Worm (Caenorhabditis elegans) whole organism, L2 larva: Measurements from ENCODE around the gene Y43F8B.20.

ENCODE experiments used
- C34F6.9 ChIP-seq: fragments of 150-350 bp; optimal IDR thresholded peaks from 2 replicates; lab custom pipeline; 2014; ENCODE audit warnings: missing biosample characterization, missing genetic modification characterization
- F13H6.1 ChIP-seq: sonication (generic microtip); optimal IDR thresholded peaks from 2 replicates; lab custom pipeline; 2016; ENCODE audit warnings: missing genetic modification characterization, missing compliant biosample characterization
- R02D3.7 ChIP-seq: fragments of 150-350 bp; optimal IDR thresholded peaks from 2 replicates; lab custom pipeline; 2014; ENCODE audit warnings: missing biosample characterization, missing genetic modification characterization
- Y55F3AM.14 ChIP-seq: fragments of 200-800 bp; sonication (Bioruptor generic); optimal IDR thresholded peaks from 2 replicates; lab custom pipeline; 2018; ENCODE audit warnings: mild to moderate bottlenecking, missing genetic modification characterization, missing compliant biosample characterization
- ZK546.5 ChIP-seq: sonication (generic microtip); optimal IDR thresholded peaks from 2 replicates; lab custom pipeline; 2017; ENCODE audit warnings: missing biosample characterization, missing genetic modification characterization
- alr-1 ChIP-seq: fragments of 150-350 bp; optimal IDR thresholded peaks from 2 replicates; lab custom pipeline; 2014; ENCODE audit warnings: missing biosample characterization, missing genetic modification characterization
- aly-2 ChIP-seq: fragments of 150-350 bp; optimal IDR thresholded peaks from 2 replicates; lab custom pipeline; 2014; ENCODE audit warnings: missing biosample characterization, missing genetic modification characterization
- ama-1 ChIP-seq: fragments of 150-350 bp; optimal IDR thresholded peaks from 2 replicates; lab custom pipeline; 2018; ENCODE audit warnings: inconsistent platforms
- blmp-1 ChIP-seq: sonication (generic microtip); optimal IDR thresholded peaks from 2 replicates; lab custom pipeline; 2017; ENCODE audit warnings: missing genetic modification characterization, mild to moderate bottlenecking, missing compliant biosample characterization, antibody characterized with exemption, moderate library complexity; ENCODE audit not compliant: insufficient read depth
- ceh-16 ChIP-seq: fragments of 150-350 bp; optimal IDR thresholded peaks from 2 replicates; lab custom pipeline; 2014; ENCODE audit warnings: missing biosample characterization, missing genetic modification characterization
- ceh-82 ChIP-seq: fragments of 150-350 bp; optimal IDR thresholded peaks from 2 replicates; lab custom pipeline; 2014; ENCODE audit warnings: missing biosample characterization, missing genetic modification characterization
- crh-2 ChIP-seq: sonication (generic microtip); optimal IDR thresholded peaks from 2 replicates; lab custom pipeline; 2017; ENCODE audit warnings: missing biosample characterization, missing genetic modification characterization
- dmd-4 ChIP-seq: sonication (generic microtip); optimal IDR thresholded peaks from 2 replicates; lab custom pipeline; 2017; ENCODE audit warnings: missing biosample characterization, missing genetic modification characterization
- egl-27 ChIP-seq: sonication (generic microtip); optimal IDR thresholded peaks from 3 replicates; lab custom pipeline; 2017; ENCODE audit warnings: missing biosample characterization, missing genetic modification reagents, missing genetic modification characterization
- elt-1 ChIP-seq: fragments of 150-350 bp; optimal IDR thresholded peaks from 2 replicates; lab custom pipeline; 2014; ENCODE audit warnings: missing biosample characterization, missing genetic modification characterization
- elt-3 ChIP-seq: sonication (generic microtip); optimal IDR thresholded peaks from 2 replicates; lab custom pipeline; 2017; ENCODE audit warnings: missing biosample characterization, missing genetic modification characterization
- fos-1 ChIP-seq: fragments of 150-350 bp; optimal IDR thresholded peaks from 2 replicates; lab custom pipeline; 2014; ENCODE audit warnings: missing biosample characterization, missing genetic modification characterization
- gmeb-1 ChIP-seq: fragments of 150-350 bp; optimal IDR thresholded peaks from 2 replicates; lab custom pipeline; 2014; ENCODE audit warnings: missing biosample characterization, missing genetic modification characterization
- lin-11 ChIP-seq: fragments of 150-350 bp; sonication (generic microtip); optimal IDR thresholded peaks from 2 replicates; lab custom pipeline; 2014; ENCODE audit warnings: missing biosample characterization, missing genetic modification characterization, inconsistent platforms, mixed read lengths
- lin-13 ChIP-seq: fragments of 150-350 bp; optimal IDR thresholded peaks from 2 replicates; lab custom pipeline; 2014; ENCODE audit warnings: missing biosample characterization, missing genetic modification reagents, missing genetic modification characterization
- lin-39 ChIP-seq: fragments of 150-350 bp; optimal IDR thresholded peaks from 2 replicates; lab custom pipeline; 2014; ENCODE audit warnings: missing biosample characterization, missing genetic modification reagents, missing genetic modification characterization
- lsy-2 ChIP-seq, 2 experiments: fragments of 150-350 bp in 1 of 2; sonication (generic microtip) in 1 of 2; optimal IDR thresholded peaks; 2 replicates each; lab custom pipeline; 2014 to 2017; ENCODE audit warnings: missing biosample characterization in 2 of 2, missing genetic modification characterization in 2 of 2
- mab-5 ChIP-seq: fragments of 150-350 bp; optimal IDR thresholded peaks from 2 replicates; lab custom pipeline; 2014; ENCODE audit warnings: missing biosample characterization, missing genetic modification characterization
- mbf-1 ChIP-seq: sonication (generic microtip); optimal IDR thresholded peaks from 2 replicates; lab custom pipeline; 2017; ENCODE audit warnings: missing biosample characterization, missing genetic modification characterization
- mdl-1 ChIP-seq, 2 experiments: fragments of 150-350 bp in 1 of 2; sonication (generic microtip) in 1 of 2; optimal IDR thresholded peaks; 2 replicates each; lab custom pipeline; 2017; ENCODE audit warnings: missing biosample characterization in 2 of 2, missing genetic modification characterization in 2 of 2
- nhr-10 ChIP-seq: sonication (generic microtip); optimal IDR thresholded peaks from 2 replicates; lab custom pipeline; 2017; ENCODE audit warnings: missing biosample characterization, missing genetic modification characterization
- nhr-11 ChIP-seq: fragments of 150-350 bp; optimal IDR thresholded peaks from 2 replicates; lab custom pipeline; 2014; ENCODE audit warnings: missing biosample characterization, missing genetic modification characterization
- nhr-12 ChIP-seq: fragments of 150-350 bp; optimal IDR thresholded peaks from 2 replicates; lab custom pipeline; 2014; ENCODE audit warnings: missing biosample characterization, missing genetic modification characterization
- nhr-129 ChIP-seq: fragments of 150-350 bp; optimal IDR thresholded peaks from 2 replicates; lab custom pipeline; 2014; ENCODE audit warnings: missing biosample characterization, missing genetic modification characterization
- nhr-21 ChIP-seq: fragments of 150-350 bp; optimal IDR thresholded peaks from 2 replicates; lab custom pipeline; 2014; ENCODE audit warnings: missing biosample characterization, missing genetic modification characterization
- nhr-23 ChIP-seq: fragments of 150-350 bp; optimal IDR thresholded peaks from 2 replicates; lab custom pipeline; 2014; ENCODE audit warnings: missing biosample characterization, missing genetic modification reagents, missing genetic modification characterization
- nhr-237 ChIP-seq: fragments of 150-350 bp; optimal IDR thresholded peaks from 2 replicates; lab custom pipeline; 2014; ENCODE audit warnings: missing biosample characterization, missing genetic modification characterization
- nhr-25 ChIP-seq: fragments of 150-350 bp; sonication (generic microtip); optimal IDR thresholded peaks from 3 replicates; lab custom pipeline; 2014; ENCODE audit warnings: missing biosample characterization, missing genetic modification characterization
- nhr-6 ChIP-seq: fragments of 150-350 bp; optimal IDR thresholded peaks from 2 replicates; lab custom pipeline; 2014; ENCODE audit warnings: missing biosample characterization, missing genetic modification characterization
- nhr-77 ChIP-seq: fragments of 150-350 bp; optimal IDR thresholded peaks from 2 replicates; lab custom pipeline; 2014; ENCODE audit warnings: missing biosample characterization, missing genetic modification characterization
- peb-1 ChIP-seq: fragments of 150-350 bp; optimal IDR thresholded peaks from 2 replicates; lab custom pipeline; 2014; ENCODE audit warnings: missing biosample characterization, missing genetic modification characterization
- sem-4 ChIP-seq: fragments of 150-350 bp; optimal IDR thresholded peaks from 2 replicates; lab custom pipeline; 2014; ENCODE audit warnings: missing biosample characterization, missing genetic modification reagents, missing genetic modification characterization
- skn-1 ChIP-seq: sonication (generic microtip); optimal IDR thresholded peaks from 2 replicates; lab custom pipeline; 2017; ENCODE audit warnings: missing biosample characterization, missing genetic modification characterization
- sma-3 ChIP-seq: sonication (generic microtip); optimal IDR thresholded peaks from 2 replicates; lab custom pipeline; 2016; ENCODE audit warnings: missing genetic modification reagents, missing genetic modification characterization, missing compliant biosample characterization
- sma-9 ChIP-seq, 2 experiments: fragments of 150-350 bp in 1 of 2; sonication (generic microtip) in 1 of 2; optimal IDR thresholded peaks; 2 replicates each; lab custom pipeline; 2014 to 2016; ENCODE audit warnings: missing genetic modification characterization in 2 of 2, mild to moderate bottlenecking in 1 of 2, missing biosample characterization in 1 of 2, missing compliant biosample characterization in 1 of 2, missing genetic modification reagents in 1 of 2, moderate library complexity in 1 of 2
- snpc-4 ChIP-seq: fragments of 150-350 bp; optimal IDR thresholded peaks from 2 replicates; lab custom pipeline; 2014; ENCODE audit warnings: missing biosample characterization, missing genetic modification characterization
- unc-39 ChIP-seq: fragments of 150-350 bp; optimal IDR thresholded peaks from 2 replicates; lab custom pipeline; 2014; ENCODE audit warnings: missing biosample characterization, missing genetic modification characterization
- unc-55 ChIP-seq: fragments of 150-350 bp; sonication (generic microtip); optimal IDR thresholded peaks from 3 replicates; lab custom pipeline; 2014; ENCODE audit warnings: missing biosample characterization, missing genetic modification reagents, missing genetic modification characterization
- unc-62 ChIP-seq: fragments of 150-350 bp; optimal IDR thresholded peaks from 2 replicates; lab custom pipeline; 2014; ENCODE audit warnings: missing biosample characterization, missing genetic modification reagents, missing genetic modification characterization
- zag-1 ChIP-seq: fragments of 150-350 bp; optimal IDR thresholded peaks from 2 replicates; lab custom pipeline; 2014; ENCODE audit warnings: missing biosample characterization, missing genetic modification characterization
- ztf-1 ChIP-seq: fragments of 200-800 bp; sonication (Bioruptor generic); conservative IDR thresholded peaks from 2 replicates; pipeline ENCODE4 v1.3.6; 2022; ENCODE audit warnings: missing genetic modification characterization, missing compliant biosample characterization
- ztf-11 ChIP-seq: sonication (generic microtip); optimal IDR thresholded peaks from 2 replicates; lab custom pipeline; 2017; ENCODE audit warnings: missing biosample characterization, missing genetic modification characterization
- ztf-4 ChIP-seq: fragments of 150-350 bp; optimal IDR thresholded peaks from 2 replicates; lab custom pipeline; 2014; ENCODE audit warnings: missing biosample characterization, missing genetic modification characterization

Y43F8B.20 gene

ce11 chrV:19533010-19533409 is 16.6 kb downstream of the Y43F8B.20 start, which contains the start of gene Y43F8B.2:
Y43F8B.2 (minus strand) TSS chrV:19533110.
- TF ChIP-seq zag-1 (tag; lab: Kevin White, UChicago) (no peak), peb-1 (no peak), blmp-1 (tag; lab: Kevin White, UChicago) (no peak), lsy-2 (tag; optimal IDR thresholded peaks at IDR 0.05; lab: Kevin White, UChicago) (no peak), ztf-4 (tag; lab: Kevin White, UChicago) (no peak), mab-5 (no peak), F13H6.1 (no peak)

ce11 chrV:19531034-19531433 is 18.6 kb downstream of the Y43F8B.20 start:
- TF ChIP-seq nhr-25, result no peak
- peak; percentile 20 for TF ChIP-seq sma-9 (GFP tag; optimal IDR thresholded peaks at IDR 0.05; lab: Kevin White, UChicago)
- TF ChIP-seq sma-9 (tag; optimal IDR thresholded peaks at IDR 0.05; lab: Kevin White, UChicago), result no peak

- TF ChIP-seq nhr-6 (tag; lab: Kevin White, UChicago) (peak; percentile 79), sem-4 (tag; lab: Kevin White, UChicago) (peak; percentile 97), ztf-4 (tag; lab: Kevin White, UChicago) (peak; percentile 77), F13H6.1 (peak; percentile 95), R02D3.7 (no peak), lin-39 (tag; lab: Kevin White, UChicago) (no peak), ama-1 (lab: Kevin White, UChicago) (peak; percentile 32), egl-27 (tag; lab: Kevin White, UChicago) (peak; percentile 98), sma-3 (GFP tag; lab: Kevin White, UChicago) (peak; percentile 100), ceh-16 (peak; percentile 62), nhr-10 (tag; lab: Kevin White, UChicago) (peak; percentile 1), nhr-23 (tag; lab: Kevin White, UChicago) (no peak), ZK546.5 (no peak), zag-1 (tag; lab: Kevin White, UChicago) (peak; percentile 62), fos-1 (tag; lab: Kevin White, UChicago) (peak; percentile 94), nhr-129 (tag; lab: Kevin White, UChicago) (peak; percentile 97), ztf-11 (tag; lab: Kevin White, UChicago) (no peak), nhr-21 (tag; lab: Kevin White, UChicago) (peak; percentile 98), C34F6.9 (peak; percentile 96), skn-1 (no peak), nhr-11 (tag; lab: Kevin White, UChicago) (no peak), lin-13 (GFP tag; lab: Kevin White, UChicago) (peak; percentile 80), ztf-1 (GFP tag; lab: Robert Waterston, UW) (no peak), unc-39 (tag; lab: Kevin White, UChicago) (no peak), blmp-1 (tag; lab: Kevin White, UChicago) (peak; percentile 81), nhr-77 (tag; lab: Kevin White, UChicago) (no peak), unc-62 (GFP tag; lab: Kevin White, UChicago) (peak; percentile 63), nhr-25 (peak; percentile 98), Y55F3AM.14 (GFP tag; lab: Kevin White, UChicago) (peak; percentile 89), mdl-1 (tag; optimal IDR thresholded peaks at IDR 0.05; lab: Kevin White, UChicago) (peak; percentile 98 to 99), sma-9 (GFP tag; optimal IDR thresholded peaks at IDR 0.05; lab: Kevin White, UChicago) (peak; percentile 100), sma-9 (tag; optimal IDR thresholded peaks at IDR 0.05; lab: Kevin White, UChicago) (no peak), lin-11 (tag; lab: Kevin White, UChicago) (peak; percentile 79), elt-1 (tag; lab: Kevin White, UChicago) (no peak), gmeb-1 (tag; lab: Kevin White, UChicago) (peak; percentile 80), peb-1 (no peak), lsy-2 (tag; optimal IDR thresholded peaks at IDR 0.05; lab: Kevin White, UChicago) (peak; percentile 55 to 89), crh-2 (tag; lab: Kevin White, UChicago) (peak; percentile 95), ceh-82 (peak; percentile 10), nhr-237 (tag; lab: Kevin White, UChicago) (no peak), nhr-12 (tag; lab: Kevin White, UChicago) (no peak), unc-55 (peak; percentile 96), dmd-4 (tag; lab: Kevin White, UChicago) (no peak), mab-5 (peak; percentile 81), aly-2 (no peak), snpc-4 (peak; percentile 63), mbf-1 (tag; lab: Kevin White, UChicago) (no peak), alr-1 (tag; lab: Kevin White, UChicago) (no peak), elt-3 (no peak)
Measured at ce11 chrV:19529168-19529567, 20.4 kb downstream of the Y43F8B.20 start.
